Fruit fly (Drosophila melanogaster) whole organism, embryonic: ENCODE results near the gene CG43094.

Experiments used
- Abd-B ChIP-seq: fragments of 200-800 bp; sonication (Bioruptor generic); optimal IDR thresholded peaks from 2 replicates; lab custom pipeline; 2018; ENCODE audit warnings: missing biosample characterization, mild to moderate bottlenecking, missing genetic modification characterization, moderate library complexity
- Adf1 ChIP-seq: fragments of 200-800 bp; sonication (Bioruptor generic); IDR thresholded peaks from 2 replicates; pipeline ENCODE4 v1.3.6; 2022; ENCODE audit warnings: missing biosample characterization, missing genetic modification characterization
- Awh ChIP-seq: fragments of 200-800 bp; sonication (Bioruptor generic); IDR thresholded peaks from 2 replicates; pipeline ENCODE4, ENCODE4 v1.3.6; 2022; ENCODE audit warnings: missing biosample characterization, missing genetic modification characterization
- CG10366 ChIP-seq: fragments of 200-800 bp; sonication (Bioruptor generic); IDR thresholded peaks from 2 replicates; pipeline ENCODE4 v1.3.6; 2022; ENCODE audit warnings: missing biosample characterization, missing genetic modification characterization
- CG11247 ChIP-seq: fragments of 200-800 bp; sonication (Bioruptor generic); IDR thresholded peaks from 2 replicates; pipeline ENCODE4 v1.3.6; 2022; ENCODE audit warnings: missing biosample characterization, missing genetic modification characterization
- CG12769 ChIP-seq: fragments of 200-800 bp; sonication (Bioruptor generic); optimal IDR thresholded peaks from 2 replicates; lab custom pipeline; 2019; ENCODE audit warnings: missing biosample characterization, mild to moderate bottlenecking, missing genetic modification characterization, moderate library complexity
- CG15269 ChIP-seq: fragments of 200-800 bp; sonication (Bioruptor generic); optimal IDR thresholded peaks from 2 replicates; lab custom pipeline; 2018; ENCODE audit warnings: missing biosample characterization, mild to moderate bottlenecking, missing genetic modification characterization, moderate library complexity
- CG1602 ChIP-seq: fragments of 200-800 bp; sonication (Bioruptor generic); optimal IDR thresholded peaks from 3 replicates; lab custom pipeline; 2016; ENCODE audit warnings: missing biosample characterization, missing genetic modification characterization
- CG16863 ChIP-seq: fragments of 200-800 bp; sonication (Bioruptor generic); optimal IDR thresholded peaks from 3 replicates; lab custom pipeline; 2016; ENCODE audit warnings: missing biosample characterization, missing genetic modification characterization
- CG17359 ChIP-seq: fragments of 200-800 bp; sonication (Bioruptor generic); optimal IDR thresholded peaks from 3 replicates; lab custom pipeline; 2018; ENCODE audit warnings: missing biosample characterization, mild to moderate bottlenecking, missing genetic modification characterization, moderate library complexity
- CG17802 ChIP-seq: fragments of 200-800 bp; sonication (Bioruptor generic); optimal IDR thresholded peaks from 2 replicates; lab custom pipeline; 2018; ENCODE audit warnings: missing biosample characterization, mild to moderate bottlenecking, missing genetic modification characterization, moderate library complexity
- CG17829 ChIP-seq: fragments of 200-800 bp; optimal IDR thresholded peaks from 2 replicates; lab custom pipeline; 2019; ENCODE audit warnings: missing biosample characterization, mild to moderate bottlenecking, missing genetic modification characterization, moderate library complexity
- CG32532 ChIP-seq: fragments of 200-800 bp; sonication (Bioruptor generic); IDR thresholded peaks from 2 replicates; pipeline ENCODE4 v1.3.6; 2022; ENCODE audit warnings: missing biosample characterization, missing genetic modification characterization
- CG32772 ChIP-seq: fragments of 200-800 bp; sonication (Bioruptor generic); IDR thresholded peaks from 2 replicates; pipeline ENCODE4 v1.3.6; 2022; ENCODE audit warnings: missing biosample characterization, missing genetic modification characterization
- CG3838 ChIP-seq: fragments of 200-800 bp; sonication (Bioruptor generic); optimal IDR thresholded peaks from 3 replicates; lab custom pipeline; 2016; ENCODE audit warnings: missing biosample characterization, missing genetic modification characterization
- CG5180 ChIP-seq: fragments of 200-800 bp; sonication (Bioruptor generic); optimal IDR thresholded peaks from 3 replicates; lab custom pipeline; 2017; ENCODE audit warnings: missing biosample characterization, missing genetic modification characterization, mild to moderate bottlenecking, moderate library complexity, missing genetic modification reagents
- CG5245 ChIP-seq: fragments of 200-800 bp; sonication (Bioruptor generic); optimal IDR thresholded peaks from 3 replicates; lab custom pipeline; 2016; ENCODE audit warnings: missing biosample characterization, missing genetic modification characterization
- CG5953 ChIP-seq: fragments of 200-800 bp; sonication (Bioruptor generic); IDR thresholded peaks from 2 replicates; pipeline ENCODE4 v1.3.6; 2022; ENCODE audit warnings: missing biosample characterization, missing genetic modification characterization
- CG6683 ChIP-seq: fragments of 200-800 bp; sonication (Bioruptor generic); optimal IDR thresholded peaks from 2 replicates; lab custom pipeline; 2017; ENCODE audit warnings: missing biosample characterization, mild to moderate bottlenecking, missing genetic modification characterization, missing genetic modification reagents
- Chrac-16 ChIP-seq: fragments of 200-800 bp; sonication (Bioruptor generic); optimal IDR thresholded peaks from 3 replicates; lab custom pipeline; 2016; ENCODE audit warnings: missing biosample characterization, missing genetic modification characterization
- CoRest ChIP-seq: fragments of 200-800 bp; sonication (Bioruptor generic); optimal IDR thresholded peaks from 3 replicates; lab custom pipeline; 2018; ENCODE audit warnings: missing biosample characterization, mild to moderate bottlenecking, missing genetic modification characterization, moderate library complexity
- Doc3 ChIP-seq: fragments of 200-800 bp; sonication (Bioruptor generic); IDR thresholded peaks from 3 replicates; pipeline ENCODE4 v1.3.6; 2022; ENCODE audit warnings: missing biosample characterization, missing genetic modification characterization; ENCODE audit not compliant: partially characterized antibody
- Hey ChIP-seq: fragments of 200-800 bp; sonication (Bioruptor generic); optimal IDR thresholded peaks from 3 replicates; lab custom pipeline; 2018; ENCODE audit warnings: missing biosample characterization, mild to moderate bottlenecking, missing genetic modification characterization
- PHDP ChIP-seq: fragments of 200-800 bp; sonication (Bioruptor generic); optimal IDR thresholded peaks from 3 replicates; lab custom pipeline; 2018; ENCODE audit warnings: missing biosample characterization, mild to moderate bottlenecking, missing genetic modification characterization, moderate library complexity
- Pdp1 ChIP-seq, 2 experiments: fragments of 200-800 bp; sonication (Bioruptor generic); optimal IDR thresholded peaks; 3 replicates each; lab custom pipeline; 2016; ENCODE audit warnings: missing biosample characterization in 2 of 2, missing genetic modification characterization in 2 of 2, mild to moderate bottlenecking in 1 of 2, moderate library complexity in 1 of 2
- Tbp ChIP-seq: fragments of >200 bp; optimal IDR thresholded peaks from 2 replicates; lab custom pipeline; 2018; ENCODE audit warnings: missing biosample characterization, missing genetic modification characterization
- chinmo ChIP-seq: fragments of 200-800 bp; sonication (Bioruptor generic); IDR thresholded peaks from 4 replicates; pipeline ENCODE4 v1.3.6; 2022; ENCODE audit warnings: missing biosample characterization, missing genetic modification characterization; ENCODE audit not compliant: partially characterized antibody
- cwo ChIP-seq: fragments of 200-800 bp; sonication (Bioruptor generic); optimal IDR thresholded peaks from 3 replicates; lab custom pipeline; 2017; ENCODE audit warnings: missing biosample characterization, missing genetic modification characterization, mild to moderate bottlenecking, moderate library complexity, missing genetic modification reagents
- fd96Cb ChIP-seq: fragments of 200-800 bp; sonication (Bioruptor generic); optimal IDR thresholded peaks from 2 replicates; lab custom pipeline; 2018; ENCODE audit warnings: missing biosample characterization, mild to moderate bottlenecking, missing genetic modification characterization, moderate library complexity
- jumu ChIP-seq: fragments of 200-800 bp; sonication (Bioruptor generic); optimal IDR thresholded peaks from 3 replicates; lab custom pipeline; 2016; ENCODE audit warnings: missing biosample characterization, missing genetic modification characterization
- kni ChIP-seq: fragments of 200-800 bp; sonication (Bioruptor generic); optimal IDR thresholded peaks from 3 replicates; lab custom pipeline; 2017; ENCODE audit warnings: mild to moderate bottlenecking, missing biosample characterization, missing genetic modification reagents, missing genetic modification characterization
- mld ChIP-seq: fragments of 200-800 bp; sonication (Bioruptor generic); IDR thresholded peaks from 3 replicates; pipeline ENCODE4 v1.3.6; 2022; ENCODE audit warnings: missing biosample characterization, missing genetic modification characterization; ENCODE audit not compliant: partially characterized antibody
- nerfin-2 ChIP-seq: fragments of 200-800 bp; sonication (Bioruptor generic); IDR thresholded peaks from 2 replicates; pipeline ENCODE4 v1.3.6; 2022; ENCODE audit warnings: missing biosample characterization, missing genetic modification characterization; ENCODE audit not compliant: partially characterized antibody
- oc ChIP-seq: fragments of 200-800 bp; sonication (Bioruptor generic); optimal IDR thresholded peaks from 2 replicates; lab custom pipeline; 2018; ENCODE audit warnings: missing biosample characterization, mild to moderate bottlenecking, missing genetic modification characterization, moderate library complexity
- psq ChIP-seq: fragments of 200-800 bp; sonication (Bioruptor generic); optimal IDR thresholded peaks from 2 replicates; lab custom pipeline; 2017; ENCODE audit warnings: missing biosample characterization, missing genetic modification characterization
- sd ChIP-seq: fragments of 200-800 bp; sonication (Bioruptor generic); optimal IDR thresholded peaks from 3 replicates; lab custom pipeline; 2018; ENCODE audit warnings: missing biosample characterization, mild to moderate bottlenecking, missing genetic modification characterization, moderate library complexity
- sens ChIP-seq: fragments of 200-800 bp; sonication (Bioruptor generic); peaks from one replicate; lab custom pipeline; 2016; ENCODE audit warnings: missing biosample characterization, missing genetic modification characterization
- sug ChIP-seq: fragments of 200-800 bp; optimal IDR thresholded peaks from 2 replicates; lab custom pipeline; 2019; ENCODE audit warnings: missing biosample characterization, mild to moderate bottlenecking, missing genetic modification characterization, moderate library complexity
- tap ChIP-seq: fragments of 200-800 bp; optimal IDR thresholded peaks from 3 replicates; lab custom pipeline; 2019; ENCODE audit warnings: missing biosample characterization, mild to moderate bottlenecking, missing genetic modification characterization, moderate library complexity
- tup ChIP-seq: fragments of 200-800 bp; sonication (Bioruptor generic); optimal IDR thresholded peaks from 2 replicates; lab custom pipeline; 2016; ENCODE audit warnings: missing biosample characterization, mild to moderate bottlenecking, missing genetic modification characterization, moderate library complexity
- vvl ChIP-seq: fragments of 200-800 bp; sonication (Bioruptor generic); IDR thresholded peaks from 2 replicates; pipeline ENCODE4 v1.3.6; 2022; ENCODE audit warnings: missing biosample characterization, missing genetic modification characterization
- zen2 ChIP-seq: fragments of 200-800 bp; sonication (Bioruptor generic); IDR thresholded peaks from 3 replicates; pipeline ENCODE4 v1.3.6; 2022; ENCODE audit warnings: missing biosample characterization, missing genetic modification characterization; ENCODE audit not compliant: partially characterized antibody

The CG43094 gene

DNA sequence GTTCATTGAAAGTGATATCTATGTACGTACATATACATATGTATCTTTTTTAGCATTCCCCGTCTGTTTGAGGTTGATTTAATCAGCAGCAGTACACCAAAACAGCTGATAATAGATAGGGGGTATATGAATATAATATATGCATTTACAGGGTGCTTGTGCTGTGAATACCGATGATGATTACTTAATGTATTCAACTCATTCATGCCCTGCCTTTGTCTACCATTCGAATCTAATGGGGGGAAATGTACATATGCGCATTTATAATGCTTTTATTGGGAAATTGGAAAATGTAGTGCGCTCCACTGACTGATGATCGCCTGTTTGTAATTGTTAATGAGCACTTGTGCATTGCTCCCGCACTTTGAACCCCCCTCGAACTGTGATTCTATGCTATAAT is 9.3 kb upstream of the CG43094 start (continued):
- TF ChIP-seq Pdp1 (GFP tag; optimal IDR thresholded peaks at IDR 0.05; lab: Kevin White, UChicago) (peak in 1 of 2 experiments; percentile 31), CG1602 (no peak), CG10366 (peak; percentile 35; the same call in 1 of the 2 replicates), sd (tag; lab: Kevin White, UChicago) (peak; percentile 33), Chrac-16 (GFP tag; lab: Kevin White, UChicago) (no peak), Adf1 (GFP tag; lab: Robert Waterston, UW) (no peak), vvl (GFP tag; lab: Robert Waterston, UW) (peak; percentile 95), kni (GFP tag; lab: Kevin White, UChicago) (peak; percentile 89), Awh (0 out of 2 replicates have a peak, but pooled peaks have one; percentile 37), sens (GFP tag; lab: Kevin White, UChicago) (peak; percentile 55), CG17829 (tag; lab: Kevin White, UChicago) (no peak), CG32532 (GFP tag; lab: Robert Waterston, UW) (0 out of 2 replicates have a peak, but pooled peaks have one; percentile 28)

DNA sequence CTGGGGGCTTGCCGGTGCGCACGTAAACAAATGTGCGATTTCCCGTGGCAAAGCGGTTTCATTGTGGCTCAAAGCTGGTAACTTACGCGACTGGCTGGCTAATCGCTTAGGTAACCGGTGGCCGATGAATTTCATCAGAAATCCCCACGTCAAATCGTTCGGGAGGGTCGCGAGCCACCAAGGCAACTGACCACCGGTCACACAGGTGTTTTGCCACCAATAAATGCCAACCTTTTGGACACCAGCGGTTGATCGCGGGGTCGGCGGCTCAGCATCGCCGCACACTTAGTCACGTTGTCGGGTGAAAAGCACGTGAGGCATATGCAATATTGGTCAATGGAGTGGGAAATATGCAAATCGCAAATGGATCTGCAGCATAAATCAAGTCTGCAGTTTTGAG is 5.7 kb upstream of the CG43094 start:
- TF ChIP-seq CG12769 (tag; lab: Kevin White, UChicago) (peak; percentile 70), mld (GFP tag; lab: Robert Waterston, UW) (0 out of 3 replicates have a peak, but pooled peaks have one; percentile 25), zen2 (GFP tag; lab: Robert Waterston, UW) (no peak), jumu (GFP tag; lab: Kevin White, UChicago) (no peak), oc (tag; lab: Kevin White, UChicago) (peak; percentile 47), sug (no peak), cwo (GFP tag; lab: Kevin White, UChicago) (peak; percentile 82), Pdp1 (GFP tag; optimal IDR thresholded peaks at IDR 0.05; lab: Kevin White, UChicago) (peak in 1 of 2 experiments; percentile 50), CG15269 (tag; lab: Kevin White, UChicago) (peak; percentile 55), Abd-B (no peak), sd (tag; lab: Kevin White, UChicago) (peak; percentile 72), CG16863 (no peak), CoRest (tag; lab: Kevin White, UChicago) (no peak), chinmo (GFP tag; lab: Robert Waterston, UW) (peak; percentile 88), nerfin-2 (GFP tag; lab: Robert Waterston, UW) (0 out of 2 replicates have a peak, but pooled peaks have one; percentile 35), vvl (GFP tag; lab: Robert Waterston, UW) (peak; percentile 63; the same call in 1 of the 2 replicates), CG17802 (tag; lab: Kevin White, UChicago) (no peak), CG5245 (GFP tag; lab: Kevin White, UChicago) (no peak)

DNA sequence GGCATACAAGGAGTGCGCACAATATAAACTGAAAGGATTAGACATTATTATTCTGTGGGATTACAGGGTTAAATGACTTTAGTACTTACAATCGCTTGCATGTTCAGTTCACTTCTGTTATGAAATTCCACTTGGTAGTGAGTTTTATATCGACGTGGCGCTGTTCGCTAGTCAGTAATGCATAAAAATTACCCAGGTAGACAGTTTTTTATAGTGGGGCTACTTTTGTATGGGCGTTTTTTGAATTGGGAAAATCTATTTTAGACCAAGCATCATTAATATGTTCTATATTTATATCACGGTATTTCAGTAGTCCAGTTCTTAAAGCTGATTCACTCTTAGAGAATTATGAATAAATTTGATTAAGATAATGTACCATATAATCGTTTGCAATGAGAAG is 883 bp upstream of the CG43094 start, which contains the start of gene CG43095:
CG43095 (minus strand) TSS at position 101 of the 400 bp plus-strand sequence.
- TF ChIP-seq Tbp (GFP tag; lab: Kevin White, UChicago) (no peak), tap (tag; lab: Kevin White, UChicago) (no peak), Hey (tag; lab: Kevin White, UChicago) (no peak), CG17359 (tag; lab: Kevin White, UChicago) (no peak)

DNA sequence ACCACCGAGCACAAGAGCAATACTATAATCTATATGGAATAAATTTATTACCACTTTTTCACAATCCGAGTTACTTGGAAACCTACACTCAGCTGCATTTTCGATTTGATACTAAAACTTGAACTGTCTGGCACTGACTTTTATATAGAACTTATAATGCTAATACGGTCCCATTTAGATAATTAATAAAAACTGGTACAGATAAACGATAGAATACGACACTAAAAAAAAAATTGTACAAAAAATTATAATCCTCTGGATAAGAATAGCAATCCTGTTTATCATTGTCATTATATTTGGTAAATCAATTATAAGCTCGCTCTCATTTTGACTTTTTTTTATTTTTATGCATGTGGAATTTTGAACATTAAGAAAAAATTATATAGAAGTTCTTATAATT is 580 bp downstream of the CG43094 start, which contains the start of gene CG43093:
CG43093 (minus strand) TSS at position 101 of the 400 bp plus-strand sequence.
- TF ChIP-seq Doc3 (GFP tag; lab: Robert Waterston, UW) (no peak), CG32772 (no peak), tup (GFP tag; lab: Kevin White, UChicago) (no peak), CG5180 (GFP tag; lab: Kevin White, UChicago) (no peak), CG11247 (no peak), fd96Cb (tag; lab: Kevin White, UChicago) (no peak), CG6683 (GFP tag; lab: Kevin White, UChicago) (no peak), CG5953 (GFP tag; lab: Robert Waterston, UW) (no peak), cwo (GFP tag; lab: Kevin White, UChicago) (no peak), PHDP (tag; lab: Kevin White, UChicago) (no peak), psq (GFP tag; lab: Kevin White, UChicago) (no peak), CG3838 (GFP tag; lab: Kevin White, UChicago) (no peak)
